Fruit fly (Drosophila melanogaster): ENCODE results near the gene Boh2.

Boh2 gene

dm6 chr2L:11222079-11222478 lies 43.2 kb downstream of the Boh2 start (continued):
- TF ChIP-seq Ets65A (GFP tag): no peak
- TF ChIP-seq YL-1 (GFP tag; optimal IDR thresholded peaks at IDR 0.05): no peak
- no peak for TF ChIP-seq GATAe (GFP tag; conservative IDR thresholded peaks at IDR 0.05)
- TF ChIP-seq CG8281 (tag; optimal IDR thresholded peaks at IDR 0.05): no peak
- peak; percentile 25 for TF ChIP-seq Oli (tag; optimal IDR thresholded peaks at IDR 0.05)
- no peak for TF ChIP-seq chif (GFP tag; optimal IDR thresholded peaks at IDR 0.05)
- TF ChIP-seq CG11093 (GFP tag; IDR thresholded peaks at IDR 0.05): 0 out of 3 replicates have a peak, but pooled peaks have one; percentile 11
- no peak for TF ChIP-seq Dll (GFP tag; IDR thresholded peaks at IDR 0.05; ENCODE audit: partially characterized antibody)
- peak; percentile 46 for TF ChIP-seq CG1603 (tag; optimal IDR thresholded peaks at IDR 0.05)
- TF ChIP-seq pho (GFP tag; optimal IDR thresholded peaks at IDR 0.05): no peak
- no peak for TF ChIP-seq Hr78 (GFP tag; optimal IDR thresholded peaks at IDR 0.05)
- TF ChIP-seq CG10274 (GFP tag; optimal IDR thresholded peaks at IDR 0.05): no peak
- no peak for TF ChIP-seq tap (tag; optimal IDR thresholded peaks at IDR 0.05)
- TF ChIP-seq Stat92E (GFP tag; optimal IDR thresholded peaks at IDR 0.05): no peak
- TF ChIP-seq Fer2 (tag; optimal IDR thresholded peaks at IDR 0.05): no peak
- no peak for TF ChIP-seq CG6813 (GFP tag; optimal IDR thresholded peaks at IDR 0.05)
- TF ChIP-seq CG34224 (GFP tag; IDR thresholded peaks at IDR 0.05; ENCODE audit: partially characterized antibody): no peak
- peak; percentile 62; the same call in 1 of the 3 replicates for TF ChIP-seq ci (GFP tag; IDR thresholded peaks at IDR 0.05)
- TF ChIP-seq Mes4 (GFP tag; optimal IDR thresholded peaks at IDR 0.05): no peak
- peak; percentile 3 for TF ChIP-seq Hmr (GFP tag; optimal IDR thresholded peaks at IDR 0.05)
- no peak for TF ChIP-seq sd (tag; optimal IDR thresholded peaks at IDR 0.05)
- TF ChIP-seq CG6175 (GFP tag; IDR thresholded peaks at IDR 0.05): no peak
- peak; percentile 31 for TF ChIP-seq CG2678 (tag; optimal IDR thresholded peaks at IDR 0.05)
- no peak for TF ChIP-seq gfzf (GFP tag; optimal IDR thresholded peaks at IDR 0.05)
- no peak for TF ChIP-seq CG9437 (GFP tag; optimal IDR thresholded peaks at IDR 0.05)
- TF ChIP-seq ttk (GFP tag; IDR thresholded peaks at IDR 0.05): no peak
- TF ChIP-seq CG30403 (GFP tag; optimal IDR thresholded peaks at IDR 0.05): peak; percentile 3
- TF ChIP-seq Hr3 (GFP tag; optimal IDR thresholded peaks at IDR 0.05): no peak
- no peak for TF ChIP-seq disco-r (GFP tag; optimal IDR thresholded peaks at IDR 0.05)
- TF ChIP-seq B-H1 (GFP tag; IDR thresholded peaks at IDR 0.05): no peak
- TF ChIP-seq CG18476 (GFP tag; optimal IDR thresholded peaks at IDR 0.05): no peak
- TF ChIP-seq CG1529 (GFP tag; optimal IDR thresholded peaks at IDR 0.05): no peak
- TF ChIP-seq phol (tag; optimal IDR thresholded peaks at IDR 0.05): peak; percentile 21
- no peak for TF ChIP-seq ind (GFP tag; optimal IDR thresholded peaks at IDR 0.05)
- TF ChIP-seq Nf-YB (GFP tag; optimal IDR thresholded peaks at IDR 0.05): no peak
- TF ChIP-seq CG12219 (GFP tag; optimal IDR thresholded peaks at IDR 0.05): no peak
- TF ChIP-seq D19A (tag; optimal IDR thresholded peaks at IDR 0.05): no peak
- no peak for TF ChIP-seq tgo (GFP tag; IDR thresholded peaks at IDR 0.05)
- TF ChIP-seq Six4 (GFP tag; optimal IDR thresholded peaks at IDR 0.05): no peak
- TF ChIP-seq CG34422 (GFP tag; IDR thresholded peaks at IDR 0.05): no peak
- TF ChIP-seq Ptx1 (GFP tag; IDR thresholded peaks at IDR 0.05): 0 out of 2 replicates have a peak, but pooled peaks have one; percentile 28
- no peak for TF ChIP-seq CG15514 (GFP tag; optimal IDR thresholded peaks at IDR 0.05)
- no peak for TF ChIP-seq en (GFP tag; optimal IDR thresholded peaks at IDR 0.05)
- TF ChIP-seq psq (GFP tag; optimal IDR thresholded peaks at IDR 0.05): no peak
- no peak for TF ChIP-seq fru (optimal IDR thresholded peaks at IDR 0.05)
- TF ChIP-seq CG2116 (GFP tag; optimal IDR thresholded peaks at IDR 0.05): no peak
- TF ChIP-seq CG3281 (GFP tag; optimal IDR thresholded peaks at IDR 0.05): no peak
- TF ChIP-seq lbe (GFP tag; optimal IDR thresholded peaks at IDR 0.05): no peak
- TF ChIP-seq vfl (GFP tag; optimal IDR thresholded peaks at IDR 0.05): no peak
- no peak for TF ChIP-seq CG17802 (tag; optimal IDR thresholded peaks at IDR 0.05)
- TF ChIP-seq sqz (GFP tag; optimal IDR thresholded peaks at IDR 0.05): no peak

All from whole organism, embryonic.